Worm (Caenorhabditis elegans) whole organism, L4 larva: ENCODE results near the gene T09F5.1.
A peak's percentile ranks its signal among the peaks of the same experiment; 100 is the strongest.
"Not testable (repeated sequence)": the region's sequence is repeated elsewhere in the genome, so short reads cannot be mapped to it uniquely, and the experiment has no call there.

Source experiments
- T20F7.1 ChIP-seq: fragments of 200-800 bp; sonication (Bioruptor generic); optimal IDR thresholded peaks from 2 replicates; lab custom pipeline; 2018; ENCODE audit warnings: mild to moderate bottlenecking, missing genetic modification characterization, missing compliant biosample characterization
- Y75B8A.6 ChIP-seq: fragments of 200-800 bp; sonication (Bioruptor generic); IDR thresholded peaks from 2 replicates; pipeline ENCODE4 v1.3.6; 2022; ENCODE audit warnings: missing genetic modification reagents, missing genetic modification characterization, missing compliant biosample characterization
- ama-1 ChIP-seq: fragments of 150-350 bp; optimal IDR thresholded peaks from 2 replicates; lab custom pipeline; 2014; ENCODE audit warnings: inconsistent platforms, mixed read lengths
- ceh-20 ChIP-seq: fragments of 200-800 bp; sonication (Bioruptor generic); IDR thresholded peaks from 2 replicates; pipeline ENCODE4 v1.3.6; 2022; ENCODE audit warnings: missing genetic modification reagents, missing genetic modification characterization, missing compliant biosample characterization
- ceh-28 ChIP-seq: fragments of 150-350 bp; optimal IDR thresholded peaks from 2 replicates; lab custom pipeline; 2014; ENCODE audit warnings: missing biosample characterization, missing genetic modification reagents, missing genetic modification characterization
- ces-1 ChIP-seq: fragments of 150-350 bp; sonication (generic microtip); optimal IDR thresholded peaks from 4 replicates; lab custom pipeline; 2014; ENCODE audit warnings: missing biosample characterization, missing genetic modification reagents, missing genetic modification characterization
- daf-16 ChIP-seq, 3 experiments: sonication (generic microtip); optimal IDR thresholded peaks; 2 replicates each; lab custom pipeline; 2016 to 2017; ENCODE audit warnings: missing genetic modification characterization in 3 of 3, missing genetic modification reagents in 3 of 3, mild to moderate bottlenecking in 2 of 3, missing compliant biosample characterization in 2 of 3, missing biosample characterization in 1 of 3, moderate library complexity in 1 of 3
- dmd-6 ChIP-seq: fragments of 200-800 bp; sonication (Bioruptor generic); IDR thresholded peaks from 2 replicates; pipeline ENCODE4 v1.3.6; 2022; ENCODE audit warnings: missing genetic modification reagents, missing genetic modification characterization, missing compliant biosample characterization
- dmd-9 ChIP-seq: fragments of 200-800 bp; sonication (Bioruptor generic); IDR thresholded peaks from 2 replicates; pipeline ENCODE4 v1.3.6; 2022; ENCODE audit warnings: missing genetic modification reagents, missing genetic modification characterization, missing compliant biosample characterization
- dpl-1 ChIP-seq: fragments of 150-350 bp; optimal IDR thresholded peaks from 2 replicates; lab custom pipeline; 2014; ENCODE audit warnings: missing biosample characterization, missing genetic modification reagents, missing genetic modification characterization
- duxl-1 ChIP-seq: sonication (generic microtip); optimal IDR thresholded peaks from 2 replicates; lab custom pipeline; 2016; ENCODE audit warnings: mild to moderate bottlenecking, missing genetic modification characterization, moderate library complexity, missing compliant biosample characterization; ENCODE audit not compliant: poor library complexity
- dve-1 ChIP-seq: sonication (generic microtip); optimal IDR thresholded peaks from 2 replicates; lab custom pipeline; 2017; ENCODE audit warnings: antibody characterized with exemption, mild to moderate bottlenecking, missing genetic modification characterization, missing compliant biosample characterization; ENCODE audit not compliant: insufficient read depth
- egl-27 ChIP-seq: sonication (generic microtip); optimal IDR thresholded peaks from 3 replicates; lab custom pipeline; 2017; ENCODE audit warnings: missing biosample characterization, missing genetic modification reagents, missing genetic modification characterization
- gei-8 ChIP-seq: fragments of 200-800 bp; sonication (Bioruptor generic); optimal IDR thresholded peaks from 2 replicates; lab custom pipeline; 2018; ENCODE audit warnings: mild to moderate bottlenecking, missing genetic modification characterization, missing compliant biosample characterization
- hlh-11 ChIP-seq: fragments of 200-800 bp; sonication (Bioruptor generic); optimal IDR thresholded peaks from 2 replicates; lab custom pipeline; 2018; ENCODE audit warnings: mild to moderate bottlenecking, missing genetic modification characterization, missing compliant biosample characterization
- hmg-1.1 ChIP-seq: fragments of 200-800 bp; sonication (Bioruptor generic); IDR thresholded peaks from 2 replicates; pipeline ENCODE4 v1.3.6; 2022; ENCODE audit warnings: missing genetic modification reagents, missing genetic modification characterization, missing compliant biosample characterization
- jun-1 ChIP-seq: fragments of 150-350 bp; optimal IDR thresholded peaks from 2 replicates; lab custom pipeline; 2014; ENCODE audit warnings: missing biosample characterization, missing genetic modification reagents, missing genetic modification characterization
- lim-7 ChIP-seq: fragments of 200-800 bp; sonication (Bioruptor generic); IDR thresholded peaks from 2 replicates; pipeline ENCODE4 v1.3.6; 2022; ENCODE audit warnings: missing genetic modification characterization, missing compliant biosample characterization
- lin-13 ChIP-seq: fragments of 150-350 bp; optimal IDR thresholded peaks from 2 replicates; lab custom pipeline; 2014; ENCODE audit warnings: missing biosample characterization, missing genetic modification reagents, missing genetic modification characterization
- lin-15B ChIP-seq: fragments of 150-350 bp; sonication (generic microtip); optimal IDR thresholded peaks from 3 replicates; lab custom pipeline; 2014; ENCODE audit warnings: missing biosample characterization, missing genetic modification characterization
- mes-2 ChIP-seq: sonication (generic microtip); optimal IDR thresholded peaks from 2 replicates; lab custom pipeline; 2016; ENCODE audit warnings: missing genotype, mild to moderate bottlenecking, missing genetic modification characterization, missing compliant biosample characterization; ENCODE audit not compliant: poor library complexity, severe bottlenecking
- nhr-102 ChIP-seq: sonication (generic microtip); optimal IDR thresholded peaks from 2 replicates; lab custom pipeline; 2016; ENCODE audit warnings: mild to moderate bottlenecking, missing genetic modification characterization, moderate library complexity, missing compliant biosample characterization
- nhr-11 ChIP-seq: fragments of 150-350 bp; optimal IDR thresholded peaks from 2 replicates; lab custom pipeline; 2014; ENCODE audit warnings: missing biosample characterization, missing genetic modification characterization
- nhr-111 ChIP-seq: fragments of 200-800 bp; sonication (Bioruptor generic); optimal IDR thresholded peaks from 2 replicates; lab custom pipeline; 2018; ENCODE audit warnings: mild to moderate bottlenecking, missing genetic modification characterization, missing compliant biosample characterization
- nhr-28 ChIP-seq: fragments of 150-350 bp; optimal IDR thresholded peaks from 2 replicates; lab custom pipeline; 2014; ENCODE audit warnings: missing biosample characterization, missing genetic modification characterization
- nhr-42 ChIP-seq: fragments of 200-800 bp; sonication (Bioruptor generic); IDR thresholded peaks from 2 replicates; pipeline ENCODE4 v1.3.6; 2022; ENCODE audit warnings: missing genetic modification characterization, missing compliant biosample characterization
- nhr-48 ChIP-seq: sonication (generic microtip); optimal IDR thresholded peaks from 2 replicates; lab custom pipeline; 2016; ENCODE audit warnings: mild to moderate bottlenecking, missing genetic modification characterization, missing compliant biosample characterization
- skn-1 ChIP-seq: fragments of 150-350 bp; optimal IDR thresholded peaks from 2 replicates; lab custom pipeline; 2014; ENCODE audit warnings: missing biosample characterization, missing genetic modification characterization
- snpc-1.2 ChIP-seq: fragments of 200-800 bp; sonication (Bioruptor generic); IDR thresholded peaks from 2 replicates; pipeline ENCODE4 v1.3.6; 2022; ENCODE audit warnings: missing genetic modification reagents, missing genetic modification characterization, missing compliant biosample characterization
- unc-130 ChIP-seq: sonication (generic microtip); optimal IDR thresholded peaks from 2 replicates; lab custom pipeline; 2016; ENCODE audit warnings: missing genetic modification reagents, missing genetic modification characterization, missing compliant biosample characterization
- zip-2 ChIP-seq: fragments of 150-350 bp; optimal IDR thresholded peaks from 2 replicates; lab custom pipeline; 2014; ENCODE audit warnings: missing biosample characterization, missing genetic modification characterization

The T09F5.1 gene

DNA sequence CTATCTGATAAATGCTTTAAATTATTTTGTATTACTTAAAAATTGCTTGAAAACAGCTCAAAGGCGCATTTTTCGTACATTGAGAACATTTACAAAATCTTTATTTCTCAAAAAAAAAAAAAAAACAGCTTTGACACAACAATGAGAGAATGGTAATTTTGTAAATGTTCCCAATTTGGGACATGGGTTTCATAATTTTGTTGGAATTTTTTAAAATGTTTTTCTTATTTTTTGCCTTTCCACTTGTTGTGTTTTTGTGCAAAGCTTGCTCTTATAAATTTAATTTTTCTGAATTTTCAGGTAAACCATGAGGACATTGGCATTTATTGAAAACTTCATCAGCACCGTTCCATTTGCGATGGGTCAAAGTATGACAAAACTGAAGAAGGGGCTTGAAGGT lies 37.2 kb upstream of the T09F5.1 start, which contains the start of gene T01G5.7:
Gene T01G5.7 (plus strand): TSS at position 301 of the 400 bp plus-strand sequence.
- no peak for TF ChIP-seq egl-27
- no peak for TF ChIP-seq jun-1
- TF ChIP-seq nhr-102 (tag; lab: Kevin White, UChicago), result no peak
- no peak for TF ChIP-seq skn-1 (tag; lab: Kevin White, UChicago)
- TF ChIP-seq nhr-48 (tag; lab: Kevin White, UChicago), result no peak
- TF ChIP-seq nhr-11, result no peak
- no peak for TF ChIP-seq T20F7.1 (GFP tag; lab: Kevin White, UChicago)
- no peak for TF ChIP-seq mes-2 (tag; lab: Kevin White, UChicago)

DNA sequence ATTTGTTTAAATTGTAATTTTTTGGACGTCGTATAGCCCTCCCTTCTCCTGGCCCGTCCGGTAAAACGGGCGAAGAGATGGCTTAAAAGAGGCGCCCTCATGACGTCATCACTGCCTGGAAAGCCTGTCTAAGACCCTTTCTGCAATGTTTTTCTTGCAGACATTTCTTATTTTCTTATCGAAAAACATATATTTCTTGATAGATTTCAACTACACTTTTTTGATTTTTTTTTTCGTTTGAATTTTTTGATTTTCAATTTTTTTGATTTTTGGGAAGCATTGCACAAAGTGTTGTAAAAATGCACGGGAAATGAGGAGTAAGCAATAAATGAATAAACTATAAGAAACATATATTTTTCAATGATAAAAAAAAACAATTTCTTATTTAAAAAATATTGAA lies 34.9 kb upstream of the T09F5.1 start, which contains the start of gene T01G5.6:
Gene T01G5.6 (minus strand): TSS at position 101 of the 400 bp plus-strand sequence.
- TF ChIP-seq ces-1 (GFP tag; lab: Kevin White, UChicago), result no peak
- TF ChIP-seq nhr-28 (tag; lab: Kevin White, UChicago), result no peak
- TF ChIP-seq ceh-20, result no peak
- no peak for TF ChIP-seq Y75B8A.6 (GFP tag; lab: Robert Waterston, UW)

DNA sequence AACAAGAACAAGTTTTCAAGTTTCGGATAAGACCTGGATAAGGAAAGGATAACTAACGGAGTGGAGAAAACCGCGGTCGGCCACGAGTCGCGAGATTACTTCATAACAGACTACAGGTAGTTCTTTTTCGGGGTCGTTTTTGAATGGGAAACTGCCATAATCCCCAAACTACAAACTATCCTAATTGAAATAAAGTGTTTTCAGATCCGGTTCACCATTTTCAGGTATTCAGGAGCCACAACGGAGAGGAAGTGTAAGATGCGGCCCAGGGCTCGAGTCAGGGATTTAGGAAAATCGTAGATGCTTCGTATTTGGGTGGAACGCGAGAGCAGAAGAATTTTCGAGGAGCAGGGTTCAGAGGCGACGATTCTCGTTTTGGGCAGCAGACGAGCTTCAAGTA lies 32.9 kb upstream of the T09F5.1 start, which contains the start of gene T01G5.8:
Gene T01G5.8 (plus strand): TSS at position 301 of the 400 bp plus-strand sequence.
- TF ChIP-seq unc-130 (GFP tag; lab: Kevin White, UChicago); ama-1 (lab: Kevin White, UChicago); ceh-28 (tag; lab: Kevin White, UChicago): not testable (repeated sequence)

DNA sequence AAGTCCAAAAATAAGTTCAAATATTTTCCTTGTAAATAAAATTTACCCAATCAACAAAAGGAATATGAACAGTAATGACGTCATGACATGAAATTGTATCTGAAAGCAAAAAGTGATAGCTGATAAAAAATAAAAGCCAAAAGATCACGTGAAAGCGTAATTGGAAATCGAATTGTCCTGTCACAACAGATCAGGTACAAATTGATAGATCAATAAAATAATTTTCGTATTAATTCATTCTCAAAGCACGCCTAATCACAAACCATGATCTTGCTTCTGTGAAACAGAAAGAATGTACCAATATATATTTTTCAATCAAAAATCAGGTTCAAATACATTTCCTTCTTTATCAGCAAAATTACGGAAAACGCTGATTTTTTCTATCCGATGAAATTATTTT lies 29.4 kb upstream of the T09F5.1 start, which contains the start of gene flor-1:
Gene flor-1 (minus strand): TSS at position 101 of the 400 bp plus-strand sequence.
- TF ChIP-seq dve-1 (peak; percentile 20), dmd-9 (GFP tag; lab: Robert Waterston, UW) (no peak)
- TF ChIP-seq, all 104 proteins: peak for 1

DNA sequence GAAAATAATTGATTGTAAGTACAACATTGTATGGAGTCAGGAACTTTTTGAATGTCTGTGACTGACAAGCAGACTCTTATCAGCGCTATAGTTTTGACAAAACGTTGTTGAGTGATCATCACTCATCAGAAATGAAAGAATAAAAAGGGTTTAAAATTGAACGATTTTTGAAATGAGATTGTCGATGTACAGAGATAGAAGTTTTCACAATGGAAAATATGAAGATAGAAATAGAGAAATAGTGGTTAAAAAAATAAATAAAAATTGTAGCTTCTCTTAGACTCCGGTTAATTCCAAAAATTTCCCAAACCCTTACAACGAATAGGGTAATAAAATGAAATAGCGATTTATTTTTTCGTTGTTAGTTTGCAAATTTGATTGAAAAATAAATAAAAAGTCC lies 23.7 kb upstream of the T09F5.1 start, which contains the start of gene ugt-30:
Gene ugt-30 (minus strand): TSS at position 101 of the 400 bp plus-strand sequence.
- TF ChIP-seq dmd-6, result peak; percentile 40; the same call in 1 of the 2 replicates

DNA sequence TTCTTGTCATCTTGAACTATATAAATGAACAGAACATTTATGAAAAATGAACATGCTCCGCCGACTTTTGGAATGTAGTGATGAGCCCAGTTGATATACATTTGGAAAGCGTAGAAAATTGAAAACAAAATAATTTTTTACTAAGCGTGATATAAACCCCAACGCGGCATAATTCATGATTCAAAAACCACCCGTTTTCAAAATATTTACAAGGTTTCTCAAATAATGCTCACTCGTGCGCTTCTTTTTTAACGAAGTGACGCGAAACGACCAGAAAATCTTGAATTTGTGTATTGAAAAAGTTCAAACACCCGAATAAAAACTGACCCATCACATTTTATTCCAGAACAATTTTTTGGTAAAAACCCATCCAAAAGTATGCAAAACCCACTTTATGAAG lies 21.5 kb upstream of the T09F5.1 start, which contains the start of gene srj-27:
Gene srj-27 (minus strand): TSS at position 101 of the 400 bp plus-strand sequence.
- TF ChIP-seq ces-1 (GFP tag; lab: Kevin White, UChicago) (no peak), gei-8 (GFP tag; lab: Kevin White, UChicago) (no peak), hmg-1.1 (GFP tag; lab: Robert Waterston, UW) (no peak), T20F7.1 (GFP tag; lab: Kevin White, UChicago) (no peak), lim-7 (GFP tag; lab: Robert Waterston, UW) (no peak), hlh-11 (no peak), dmd-6 (no peak), lin-15B (tag; lab: Kevin White, UChicago) (no peak), nhr-111 (no peak), dpl-1 (GFP tag; lab: Kevin White, UChicago) (no peak), zip-2 (no peak), lin-13 (GFP tag; lab: Kevin White, UChicago) (no peak), daf-16 (GFP tag; optimal IDR thresholded peaks at IDR 0.05; lab: Kevin White, UChicago) (no peak), daf-16 (tag; optimal IDR thresholded peaks at IDR 0.05; lab: Kevin White, UChicago) (no peak), dmd-9 (GFP tag; lab: Robert Waterston, UW) (no peak), duxl-1 (tag; lab: Kevin White, UChicago) (no peak), nhr-42 (GFP tag; lab: Robert Waterston, UW) (no peak), snpc-1.2 (GFP tag; lab: Robert Waterston, UW) (no peak)
